Worm (Caenorhabditis elegans): ENCODE results near the gene D2063.1.
"Not testable (repeated sequence)": the region's sequence is repeated elsewhere in the genome, so short reads cannot be mapped to it uniquely, and the experiment has no call there.

D2063.1 gene

DNA sequence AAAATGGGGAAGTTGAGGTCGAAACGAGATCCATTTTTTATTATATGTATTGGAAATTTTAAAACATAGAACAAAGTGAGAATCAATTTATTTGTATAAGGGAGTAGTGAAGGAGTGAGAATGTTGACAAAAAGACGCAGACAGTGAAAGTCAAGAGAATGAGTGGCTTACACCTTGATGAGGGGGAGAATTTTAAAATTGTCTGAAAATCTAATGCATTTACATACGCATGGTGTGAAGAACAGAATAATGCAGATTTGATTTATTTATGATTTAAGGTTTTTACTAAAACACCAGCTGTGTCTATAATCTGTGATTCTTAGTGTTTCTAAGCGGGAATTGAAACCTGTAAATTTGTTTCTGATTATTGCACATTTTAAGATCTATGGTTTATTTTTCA is 1.5 kb upstream of the D2063.1 start, which contains the start of gene nhr-125:
nhr-125 (minus strand) TSS at position 101 of the 400 bp plus-strand sequence.
- no peak for TF ChIP-seq scrt-1 (GFP tag; IDR thresholded peaks at IDR 0.05)
- TF ChIP-seq tbx-37 (GFP tag; conservative IDR thresholded peaks at IDR 0.05): no peak
- no peak for TF ChIP-seq aly-1 (tag; optimal IDR thresholded peaks at IDR 0.05)
- no peak for TF ChIP-seq pes-1 (GFP tag; IDR thresholded peaks at IDR 0.05)
- TF ChIP-seq tra-4 (tag; optimal IDR thresholded peaks at IDR 0.05): no peak
- no peak for TF ChIP-seq ama-1 (optimal IDR thresholded peaks at IDR 0.05)
- TF ChIP-seq hmg-4 (GFP tag; optimal IDR thresholded peaks at IDR 0.05): no peak
- TF ChIP-seq B0310.2 (tag; optimal IDR thresholded peaks at IDR 0.05): no peak
- TF ChIP-seq tbx-11 (GFP tag; IDR thresholded peaks at IDR 0.05): no peak
- no peak for TF ChIP-seq flt-1 (GFP tag; IDR thresholded peaks at IDR 0.05)
- TF ChIP-seq F13C5.2 (tag; optimal IDR thresholded peaks at IDR 0.05): no peak
- no peak for TF ChIP-seq ceh-13 (GFP tag; optimal IDR thresholded peaks at IDR 0.05)
- no peak for TF ChIP-seq hmbx-1 (tag; optimal IDR thresholded peaks at IDR 0.05)
- no peak for TF ChIP-seq hnd-1 (tag; optimal IDR thresholded peaks at IDR 0.05)
- TF ChIP-seq ceh-36 (tag; optimal IDR thresholded peaks at IDR 0.05): no peak
- no peak for TF ChIP-seq ets-7 (tag; optimal IDR thresholded peaks at IDR 0.05)
- TF ChIP-seq sea-1 (GFP tag; conservative IDR thresholded peaks at IDR 0.05): no peak

DNA sequence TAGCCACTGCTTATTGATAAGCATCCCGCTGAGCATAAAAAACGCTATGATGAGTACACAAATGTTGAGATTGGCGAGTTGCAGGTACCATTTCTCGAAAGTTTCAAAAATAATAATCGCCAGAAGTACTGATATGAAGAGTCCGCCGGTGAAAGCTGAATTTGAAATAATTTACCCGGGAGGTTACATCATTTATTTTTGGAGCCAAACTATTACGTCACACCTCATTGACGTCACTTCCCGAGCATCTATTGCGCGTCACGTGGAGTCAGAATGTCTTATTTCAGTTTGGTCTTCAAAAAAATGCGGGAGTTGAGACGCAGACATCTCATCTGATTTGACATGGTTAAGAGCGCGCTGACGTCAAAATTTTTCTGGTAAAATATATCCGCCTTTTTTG is 3.9 kb downstream of the D2063.1 start:
- TF ChIP-seq aly-1 (tag; optimal IDR thresholded peaks at IDR 0.05): no peak
- no peak for TF ChIP-seq B0310.2 (tag; optimal IDR thresholded peaks at IDR 0.05)
- TF ChIP-seq flt-1 (GFP tag; IDR thresholded peaks at IDR 0.05): no peak
- TF ChIP-seq ceh-13 (GFP tag; optimal IDR thresholded peaks at IDR 0.05): no peak
- TF ChIP-seq pes-1 (GFP tag; IDR thresholded peaks at IDR 0.05): no peak
- no peak for TF ChIP-seq hmg-4 (GFP tag; optimal IDR thresholded peaks at IDR 0.05)
- TF ChIP-seq ceh-36 (tag; optimal IDR thresholded peaks at IDR 0.05): no peak
- TF ChIP-seq ama-1 (optimal IDR thresholded peaks at IDR 0.05): no peak
- TF ChIP-seq tra-4 (tag; optimal IDR thresholded peaks at IDR 0.05): no peak
- no peak for TF ChIP-seq hmbx-1 (tag; optimal IDR thresholded peaks at IDR 0.05)
- no peak for TF ChIP-seq ets-7 (tag; optimal IDR thresholded peaks at IDR 0.05)
- TF ChIP-seq sea-1 (GFP tag; conservative IDR thresholded peaks at IDR 0.05): no peak
- no peak for TF ChIP-seq F13C5.2 (tag; optimal IDR thresholded peaks at IDR 0.05)
- no peak for TF ChIP-seq scrt-1 (GFP tag; IDR thresholded peaks at IDR 0.05)
- TF ChIP-seq tbx-37 (GFP tag; conservative IDR thresholded peaks at IDR 0.05): no peak
- no peak for TF ChIP-seq tbx-11 (GFP tag; IDR thresholded peaks at IDR 0.05)

DNA sequence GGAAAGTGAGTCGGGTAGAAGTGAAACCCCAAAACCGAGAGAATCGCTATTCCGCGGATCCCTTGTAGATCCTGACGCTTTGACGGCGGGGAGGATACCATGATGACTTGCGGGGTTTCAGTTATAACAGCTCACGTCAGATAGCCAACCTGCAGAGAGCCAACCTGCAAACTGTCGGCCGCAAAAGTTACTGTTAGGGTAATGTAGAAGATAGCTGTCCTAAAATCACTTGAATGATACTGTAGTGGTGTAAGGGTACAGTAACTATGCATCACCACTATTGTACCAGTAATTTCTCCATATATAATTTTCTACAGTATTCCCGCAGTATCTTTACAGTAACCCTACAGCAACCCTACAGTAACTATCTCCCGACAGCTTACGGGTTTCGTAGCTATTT is 5.5 kb downstream of the D2063.1 start, which contains the start of gene oac-12:
oac-12 (minus strand) TSS at position 101 of the 400 bp plus-strand sequence.
- TF ChIP-seq ama-1 (optimal IDR thresholded peaks at IDR 0.05): no peak
- no peak for TF ChIP-seq hmbx-1 (tag; optimal IDR thresholded peaks at IDR 0.05)
- no peak for TF ChIP-seq sea-1 (GFP tag; conservative IDR thresholded peaks at IDR 0.05)
- no peak for TF ChIP-seq scrt-1 (GFP tag; IDR thresholded peaks at IDR 0.05)
- no peak for TF ChIP-seq pes-1 (GFP tag; IDR thresholded peaks at IDR 0.05)
- no peak for TF ChIP-seq hnd-1 (tag; optimal IDR thresholded peaks at IDR 0.05)
- TF ChIP-seq ceh-13 (GFP tag; optimal IDR thresholded peaks at IDR 0.05): no peak
- TF ChIP-seq ceh-36 (tag; optimal IDR thresholded peaks at IDR 0.05): no peak
- no peak for TF ChIP-seq tra-4 (tag; optimal IDR thresholded peaks at IDR 0.05)
- no peak for TF ChIP-seq F13C5.2 (tag; optimal IDR thresholded peaks at IDR 0.05)
- TF ChIP-seq ets-7 (tag; optimal IDR thresholded peaks at IDR 0.05): no peak
- TF ChIP-seq aly-1 (tag; optimal IDR thresholded peaks at IDR 0.05): no peak
- no peak for TF ChIP-seq flt-1 (GFP tag; IDR thresholded peaks at IDR 0.05)
- no peak for TF ChIP-seq hmg-4 (GFP tag; optimal IDR thresholded peaks at IDR 0.05)
- no peak for TF ChIP-seq tbx-37 (GFP tag; conservative IDR thresholded peaks at IDR 0.05)
- TF ChIP-seq tbx-11 (GFP tag; IDR thresholded peaks at IDR 0.05): no peak
- no peak for TF ChIP-seq B0310.2 (tag; optimal IDR thresholded peaks at IDR 0.05)

DNA sequence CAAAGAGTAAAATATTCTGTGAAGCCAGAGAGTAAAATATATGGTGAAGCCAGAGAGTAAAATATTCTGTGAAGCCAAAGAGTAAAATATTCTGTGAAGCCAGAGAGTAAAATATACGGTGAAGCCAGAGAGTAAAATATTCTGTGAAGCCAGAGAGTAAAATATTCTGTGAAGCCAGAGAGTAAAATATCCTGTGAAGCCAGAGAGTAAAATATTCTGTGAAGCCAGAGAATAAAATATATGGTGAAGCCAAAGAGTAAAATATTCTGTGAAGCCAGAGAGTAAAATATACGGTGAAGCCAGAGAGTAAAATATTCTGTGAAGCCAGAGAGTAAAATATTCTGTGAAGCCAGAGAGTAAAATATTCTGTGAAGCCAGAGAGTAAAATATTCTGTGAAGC is 6.6 kb downstream of the D2063.1 start:
- TF ChIP-seq tbx-37 (GFP tag; conservative IDR thresholded peaks at IDR 0.05): peak; percentile 40; the same call in 1 of the 2 replicates

DNA sequence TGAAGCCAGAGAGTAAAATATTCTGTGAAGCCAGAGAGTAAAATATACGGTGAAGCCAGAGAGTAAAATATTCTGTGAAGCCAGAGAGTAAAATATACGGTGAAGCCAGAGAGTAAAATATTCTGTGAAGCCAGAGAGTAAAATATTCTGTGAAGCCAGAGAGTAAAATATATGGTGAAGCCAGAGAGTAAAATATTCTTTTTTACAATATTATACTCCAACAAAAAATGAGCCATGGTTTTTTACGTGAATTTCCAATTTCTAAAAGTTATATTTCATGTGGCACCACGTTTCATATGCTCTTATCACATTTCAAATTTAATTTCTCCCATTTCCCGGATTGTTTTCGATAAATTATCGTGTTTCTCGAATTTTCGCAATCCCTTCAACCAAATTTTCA is 9.5 kb downstream of the D2063.1 start, which contains the start of gene irld-1:
irld-1 (plus strand) TSS at position 301 of the 400 bp plus-strand sequence.
- TF ChIP-seq ets-7 (tag; optimal IDR thresholded peaks at IDR 0.05); hmbx-1 (tag; optimal IDR thresholded peaks at IDR 0.05); tbx-37 (GFP tag; conservative IDR thresholded peaks at IDR 0.05): not testable (repeated sequence)

DNA sequence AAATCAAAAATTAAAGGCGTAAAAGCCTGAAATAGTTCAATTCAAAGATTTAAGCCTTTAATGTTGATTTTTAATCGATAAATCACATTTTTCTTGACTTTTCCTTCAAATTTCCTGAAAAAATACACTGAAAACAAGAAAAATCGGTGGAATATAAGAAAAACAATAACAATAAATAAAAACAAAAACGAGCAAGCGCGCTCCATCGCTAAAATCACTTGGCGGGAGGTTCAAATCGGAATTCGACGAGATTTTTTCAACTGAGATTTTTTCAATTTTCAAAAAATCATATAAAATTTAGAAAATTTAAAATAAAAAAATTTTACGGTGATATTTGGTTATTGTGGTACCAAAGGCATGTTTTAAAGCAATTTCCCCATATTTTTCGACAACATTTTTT is 12.6 kb downstream of the D2063.1 start:
- TF ChIP-seq hmg-4 (GFP tag; optimal IDR thresholded peaks at IDR 0.05) (no peak), ets-7 (tag; optimal IDR thresholded peaks at IDR 0.05) (no peak), hnd-1 (tag; optimal IDR thresholded peaks at IDR 0.05) (no peak), ceh-36 (tag; optimal IDR thresholded peaks at IDR 0.05) (no peak), flt-1 (GFP tag; IDR thresholded peaks at IDR 0.05) (no peak)

DNA sequence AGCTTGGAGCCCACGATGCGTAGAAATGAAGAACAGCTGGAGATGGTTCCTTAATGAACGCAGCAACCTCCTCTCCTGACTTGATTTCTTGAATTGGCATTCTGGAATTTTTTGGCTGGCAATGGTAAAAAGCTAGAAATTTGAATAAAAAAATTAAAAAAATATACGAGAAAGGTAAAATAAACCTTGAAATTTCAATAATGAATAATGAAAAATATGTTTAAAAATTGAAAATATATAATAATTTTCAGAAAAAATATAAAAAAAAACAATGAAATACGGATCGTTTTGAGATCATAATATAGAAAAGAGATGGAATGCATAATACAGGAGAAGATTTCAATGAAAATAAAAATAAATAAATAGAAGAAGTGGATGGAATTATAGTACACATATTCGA is 14.3 kb downstream of the D2063.1 start, which contains the start of gene glrx-3:
glrx-3 (minus strand) TSS at position 101 of the 400 bp plus-strand sequence.
- no peak for TF ChIP-seq hmbx-1 (tag; optimal IDR thresholded peaks at IDR 0.05)
- no peak for TF ChIP-seq F13C5.2 (tag; optimal IDR thresholded peaks at IDR 0.05)
- TF ChIP-seq ceh-13 (GFP tag; optimal IDR thresholded peaks at IDR 0.05): no peak
- TF ChIP-seq ceh-36 (tag; optimal IDR thresholded peaks at IDR 0.05): no peak
- no peak for TF ChIP-seq aly-1 (tag; optimal IDR thresholded peaks at IDR 0.05)
- TF ChIP-seq scrt-1 (GFP tag; IDR thresholded peaks at IDR 0.05): no peak
- no peak for TF ChIP-seq flt-1 (GFP tag; IDR thresholded peaks at IDR 0.05)
- TF ChIP-seq ets-7 (tag; optimal IDR thresholded peaks at IDR 0.05): no peak
- TF ChIP-seq B0310.2 (tag; optimal IDR thresholded peaks at IDR 0.05): no peak
- TF ChIP-seq sea-1 (GFP tag; conservative IDR thresholded peaks at IDR 0.05): no peak
- no peak for TF ChIP-seq hmg-4 (GFP tag; optimal IDR thresholded peaks at IDR 0.05)
- no peak for TF ChIP-seq ama-1 (optimal IDR thresholded peaks at IDR 0.05)
- no peak for TF ChIP-seq pes-1 (GFP tag; IDR thresholded peaks at IDR 0.05)
- TF ChIP-seq tbx-11 (GFP tag; IDR thresholded peaks at IDR 0.05): no peak
- TF ChIP-seq hnd-1 (tag; optimal IDR thresholded peaks at IDR 0.05): no peak
- TF ChIP-seq tra-4 (tag; optimal IDR thresholded peaks at IDR 0.05): no peak
- no peak for TF ChIP-seq tbx-37 (GFP tag; conservative IDR thresholded peaks at IDR 0.05)

DNA sequence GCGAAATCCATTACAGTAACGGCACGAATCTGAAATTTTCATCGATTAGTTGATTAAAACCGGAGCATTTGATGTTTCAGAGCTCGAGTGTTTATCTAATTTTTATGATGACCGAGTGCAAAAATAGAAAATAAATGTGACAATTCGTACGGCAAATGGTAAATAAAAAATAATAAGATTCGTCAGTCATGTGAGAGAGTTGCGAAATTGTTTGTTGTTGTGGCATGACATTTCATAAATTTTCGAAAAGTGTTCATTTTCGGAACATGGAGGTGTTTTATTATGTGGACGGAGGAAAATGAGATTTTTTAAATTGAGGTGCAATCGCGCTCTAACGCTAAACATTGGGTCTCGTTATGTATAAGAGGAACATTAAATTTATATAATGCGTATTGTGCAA is 14.8 kb downstream of the D2063.1 start:
- TF ChIP-seq ama-1 (optimal IDR thresholded peaks at IDR 0.05) (no peak), ets-7 (tag; optimal IDR thresholded peaks at IDR 0.05) (no peak), ceh-36 (tag; optimal IDR thresholded peaks at IDR 0.05) (no peak), tra-4 (tag; optimal IDR thresholded peaks at IDR 0.05) (no peak), aly-1 (tag; optimal IDR thresholded peaks at IDR 0.05) (no peak), scrt-1 (GFP tag; IDR thresholded peaks at IDR 0.05) (no peak), tbx-11 (GFP tag; IDR thresholded peaks at IDR 0.05) (no peak), flt-1 (GFP tag; IDR thresholded peaks at IDR 0.05) (no peak), hmg-4 (GFP tag; optimal IDR thresholded peaks at IDR 0.05) (no peak), F13C5.2 (tag; optimal IDR thresholded peaks at IDR 0.05) (no peak), hmbx-1 (tag; optimal IDR thresholded peaks at IDR 0.05) (no peak), ceh-13 (GFP tag; optimal IDR thresholded peaks at IDR 0.05) (no peak), tbx-37 (GFP tag; conservative IDR thresholded peaks at IDR 0.05) (no peak), pes-1 (GFP tag; IDR thresholded peaks at IDR 0.05) (no peak), sea-1 (GFP tag; conservative IDR thresholded peaks at IDR 0.05) (no peak), hnd-1 (tag; optimal IDR thresholded peaks at IDR 0.05) (no peak), B0310.2 (tag; optimal IDR thresholded peaks at IDR 0.05) (no peak)
